Fruit fly (Drosophila melanogaster): Measurements from ENCODE around the gene Jon99Fii.
A peak's percentile ranks its signal among the peaks of the same experiment; 100 is the strongest.

Jon99Fii gene

dm6 chr3R:30464244-30464643 is 23.5 kb downstream of the Jon99Fii start:
- no peak for TF ChIP-seq CG8478 (optimal IDR thresholded peaks at IDR 0.05)
- TF ChIP-seq CTCF (optimal IDR thresholded peaks at IDR 0.05): no peak

DNA sequence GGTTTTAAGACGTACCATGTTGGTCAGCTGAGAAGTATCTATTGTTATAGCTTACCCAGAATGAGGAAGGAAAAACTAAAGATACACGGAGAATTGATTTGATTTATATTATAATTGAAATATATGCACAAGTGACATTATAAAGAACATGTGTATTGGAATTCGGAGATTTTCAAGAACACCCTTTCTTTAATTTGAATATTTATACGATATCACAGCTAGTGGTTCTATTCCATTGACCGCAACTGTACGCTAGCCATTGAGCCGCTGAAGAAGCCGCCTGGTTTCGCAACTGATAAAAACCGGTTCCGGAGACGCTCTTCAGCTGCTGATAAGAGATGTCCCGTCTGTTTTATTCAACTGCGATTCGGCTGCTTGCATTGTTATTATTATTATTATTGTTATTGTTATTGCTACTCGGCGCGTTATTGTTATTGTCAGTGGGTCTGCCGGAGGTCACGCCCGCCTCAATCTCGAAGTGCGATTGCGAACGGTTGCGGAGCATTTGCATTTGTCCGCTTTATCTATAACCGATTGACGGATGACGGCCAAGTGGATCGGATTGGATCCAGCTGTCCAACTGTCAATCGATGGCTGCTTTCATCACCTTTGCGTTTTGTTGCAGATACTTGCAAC is 26.0 kb downstream of the Jon99Fii start:
- TF ChIP-seq CG8478 (optimal IDR thresholded peaks at IDR 0.05) (no peak), CTCF (optimal IDR thresholded peaks at IDR 0.05) (no peak)

DNA sequence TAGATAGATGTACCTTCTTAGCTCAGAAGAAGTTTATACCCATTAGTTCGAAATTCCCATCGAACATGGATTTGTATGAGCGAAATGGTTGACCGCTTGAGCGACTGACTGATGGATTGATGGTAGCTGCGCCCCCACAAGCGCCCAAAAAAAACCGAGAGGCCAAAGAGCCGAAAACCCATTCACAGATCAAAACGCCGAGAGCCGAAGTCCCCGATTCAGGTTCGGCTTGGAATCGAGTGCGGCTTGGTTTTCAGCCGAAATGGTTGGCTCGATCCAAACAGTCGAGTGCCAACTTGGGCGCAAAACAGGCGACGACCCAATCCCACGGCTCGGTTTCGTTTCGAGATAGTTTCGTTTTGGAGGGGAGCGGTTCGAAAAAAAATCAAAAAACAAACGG is 27.5 kb downstream of the Jon99Fii start:
- TF ChIP-seq CG8478 (optimal IDR thresholded peaks at IDR 0.05) (no peak), CTCF (optimal IDR thresholded peaks at IDR 0.05) (no peak)

dm6 chr3R:30459066-30459935 is 28.4 kb downstream of the Jon99Fii start, which contains the start of the genes CG2224 and CDase:
Gene CG2224 (minus strand): TSS chr3R:30459300.
Gene CDase (plus strand): TSS chr3R:30459521.
- TF ChIP-seq CG8478 (optimal IDR thresholded peaks at IDR 0.05) (no peak), CTCF (optimal IDR thresholded peaks at IDR 0.05) (peak; percentile 7 to 14)

DNA sequence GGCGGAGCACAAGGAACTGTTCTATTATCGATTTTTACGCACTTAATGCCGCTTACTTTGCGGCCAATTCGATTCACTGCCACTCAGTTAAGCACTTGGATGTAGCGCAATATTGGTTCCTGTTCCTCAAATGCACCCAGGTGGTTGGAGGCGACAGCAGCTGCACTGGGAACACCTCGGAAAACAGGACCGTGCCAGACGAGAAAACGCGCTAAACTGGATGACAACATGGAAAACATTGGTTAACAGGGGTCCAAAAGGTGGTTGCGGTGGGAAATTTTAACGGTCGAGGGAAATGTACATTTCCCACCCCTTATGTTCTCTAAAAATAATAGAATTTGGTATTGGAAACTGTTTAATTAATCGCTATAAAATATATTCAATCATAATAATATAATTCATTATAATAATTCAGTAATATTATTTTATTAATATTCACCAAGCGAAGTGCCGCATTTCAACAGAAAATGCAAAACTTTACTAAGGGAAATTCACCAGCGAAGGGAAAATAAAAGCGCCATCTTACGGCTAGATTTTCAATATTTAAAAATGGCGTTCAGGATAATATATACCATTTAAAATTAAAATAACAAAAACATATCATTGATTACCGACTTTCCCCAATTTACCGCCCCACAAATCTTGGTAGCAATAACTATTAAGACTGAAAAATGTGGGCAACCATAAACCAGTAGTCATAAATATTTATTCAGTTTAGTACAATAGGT is 31.7 kb downstream of the Jon99Fii start, which contains the start of gene aralar1:
aralar1 (minus strand) TSS at position 51 of the 728 bp plus-strand sequence.
- TF ChIP-seq CG8478 (optimal IDR thresholded peaks at IDR 0.05) (no peak), CTCF (optimal IDR thresholded peaks at IDR 0.05) (peak in 1 of 2 experiments; percentile 64)

dm6 chr3R:30454442-30454841 is 33.3 kb downstream of the Jon99Fii start:
- TF ChIP-seq CTCF (optimal IDR thresholded peaks at IDR 0.05): no peak
- no peak for TF ChIP-seq CG8478 (optimal IDR thresholded peaks at IDR 0.05)

dm6 chr3R:30453236-30453635 is 34.5 kb downstream of the Jon99Fii start:
- TF ChIP-seq CTCF (optimal IDR thresholded peaks at IDR 0.05) (no peak), CG8478 (optimal IDR thresholded peaks at IDR 0.05) (no peak)

- no peak for TF ChIP-seq CTCF (optimal IDR thresholded peaks at IDR 0.05)
- no peak for TF ChIP-seq CG8478 (optimal IDR thresholded peaks at IDR 0.05)
Observed at dm6 chr3R:30450690-30451343, 36.9 kb downstream of the Jon99Fii start.

- TF ChIP-seq CTCF (optimal IDR thresholded peaks at IDR 0.05) (no peak), CG8478 (optimal IDR thresholded peaks at IDR 0.05) (no peak)
Observed at dm6 chr3R:30450224-30450623, 37.5 kb downstream of the Jon99Fii start.

dm6 chr3R:30449446-30449845 is 38.3 kb downstream of the Jon99Fii start:
- TF ChIP-seq CG8478 (optimal IDR thresholded peaks at IDR 0.05): no peak
- no peak for TF ChIP-seq CTCF (optimal IDR thresholded peaks at IDR 0.05)

DNA sequence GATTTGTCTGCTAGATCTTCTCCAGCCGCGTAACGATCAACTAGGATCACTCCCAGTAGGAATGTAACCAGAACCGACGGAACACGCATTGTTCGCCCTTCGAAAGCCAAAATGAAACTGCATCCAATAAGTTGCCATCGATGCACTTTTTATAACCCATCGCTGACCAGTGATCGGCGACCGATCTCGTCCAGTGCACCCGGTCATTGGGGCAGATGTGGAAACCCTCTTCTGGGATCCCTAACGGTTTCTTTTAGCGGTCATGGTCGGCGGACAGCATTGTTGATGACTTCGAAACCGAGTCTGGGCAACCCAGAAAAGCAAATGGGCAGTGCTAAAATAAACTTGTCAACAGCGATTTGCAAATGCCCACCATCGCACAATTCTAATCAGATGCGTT is 42.8 kb downstream of the Jon99Fii start, which contains the start of gene Osi23:
Osi23 (minus strand) TSS at position 101 of the 400 bp plus-strand sequence.
- TF ChIP-seq CTCF (optimal IDR thresholded peaks at IDR 0.05) (no peak), CG8478 (optimal IDR thresholded peaks at IDR 0.05) (no peak)

DNA sequence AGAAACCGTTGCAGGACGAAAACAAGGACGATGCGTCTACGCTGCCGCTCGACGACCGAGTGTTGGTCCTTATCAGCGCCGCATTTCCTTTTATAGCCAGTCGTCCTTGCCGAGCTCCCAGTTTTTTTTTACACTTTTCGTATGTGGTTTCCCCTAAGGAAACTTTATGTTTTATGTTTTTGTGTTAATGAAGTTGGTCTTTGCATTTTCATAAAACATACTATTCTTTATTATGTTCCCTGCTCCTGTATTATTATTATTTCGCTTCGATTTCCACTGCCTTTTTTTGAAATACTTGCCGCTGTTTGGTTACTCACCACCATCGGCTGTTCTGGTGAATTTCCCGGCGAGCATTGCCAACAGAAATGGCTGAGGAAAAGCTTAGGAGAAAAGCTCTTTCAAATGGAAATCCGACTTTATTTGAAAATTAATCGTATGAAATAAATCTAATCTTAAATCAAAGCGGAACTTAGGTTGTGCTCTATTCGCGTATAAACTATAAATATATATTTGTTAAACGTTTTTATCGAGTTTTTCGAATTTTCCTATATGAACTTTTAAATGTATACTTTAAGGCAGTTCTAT is 44.1 kb downstream of the Jon99Fii start, which contains the start of gene CG15537:
CG15537 (minus strand) TSS at position 51 of the 585 bp plus-strand sequence.
- TF ChIP-seq CG8478 (optimal IDR thresholded peaks at IDR 0.05) (no peak), CTCF (optimal IDR thresholded peaks at IDR 0.05) (no peak)

Measured in S2 (cell line).